Worm (Caenorhabditis elegans) whole organism, L2 larva: ENCODE results near the gene hot-1.
A peak's percentile ranks its signal among the peaks of the same experiment; 100 is the strongest.

Experiments
- C34F6.9 ChIP-seq: fragments of 150-350 bp; optimal IDR thresholded peaks from 2 replicates; lab custom pipeline; 2014; ENCODE audit warnings: missing biosample characterization, missing genetic modification characterization
- F13H6.1 ChIP-seq: sonication (generic microtip); optimal IDR thresholded peaks from 2 replicates; lab custom pipeline; 2016; ENCODE audit warnings: missing genetic modification characterization, missing compliant biosample characterization
- R02D3.7 ChIP-seq: fragments of 150-350 bp; optimal IDR thresholded peaks from 2 replicates; lab custom pipeline; 2014; ENCODE audit warnings: missing biosample characterization, missing genetic modification characterization
- Y55F3AM.14 ChIP-seq: fragments of 200-800 bp; sonication (Bioruptor generic); optimal IDR thresholded peaks from 2 replicates; lab custom pipeline; 2018; ENCODE audit warnings: mild to moderate bottlenecking, missing genetic modification characterization, missing compliant biosample characterization
- alr-1 ChIP-seq: fragments of 150-350 bp; optimal IDR thresholded peaks from 2 replicates; lab custom pipeline; 2014; ENCODE audit warnings: missing biosample characterization, missing genetic modification characterization
- ama-1 ChIP-seq: fragments of 150-350 bp; optimal IDR thresholded peaks from 2 replicates; lab custom pipeline; 2018; ENCODE audit warnings: inconsistent platforms
- blmp-1 ChIP-seq: sonication (generic microtip); optimal IDR thresholded peaks from 2 replicates; lab custom pipeline; 2017; ENCODE audit warnings: missing genetic modification characterization, mild to moderate bottlenecking, missing compliant biosample characterization, antibody characterized with exemption, moderate library complexity; ENCODE audit not compliant: insufficient read depth
- ceh-16 ChIP-seq: fragments of 150-350 bp; optimal IDR thresholded peaks from 2 replicates; lab custom pipeline; 2014; ENCODE audit warnings: missing biosample characterization, missing genetic modification characterization
- ceh-82 ChIP-seq: fragments of 150-350 bp; optimal IDR thresholded peaks from 2 replicates; lab custom pipeline; 2014; ENCODE audit warnings: missing biosample characterization, missing genetic modification characterization
- crh-2 ChIP-seq: sonication (generic microtip); optimal IDR thresholded peaks from 2 replicates; lab custom pipeline; 2017; ENCODE audit warnings: missing biosample characterization, missing genetic modification characterization
- dmd-4 ChIP-seq: sonication (generic microtip); optimal IDR thresholded peaks from 2 replicates; lab custom pipeline; 2017; ENCODE audit warnings: missing biosample characterization, missing genetic modification characterization
- egl-27 ChIP-seq: sonication (generic microtip); optimal IDR thresholded peaks from 3 replicates; lab custom pipeline; 2017; ENCODE audit warnings: missing biosample characterization, missing genetic modification reagents, missing genetic modification characterization
- elt-3 ChIP-seq: sonication (generic microtip); optimal IDR thresholded peaks from 2 replicates; lab custom pipeline; 2017; ENCODE audit warnings: missing biosample characterization, missing genetic modification characterization
- fos-1 ChIP-seq: fragments of 150-350 bp; optimal IDR thresholded peaks from 2 replicates; lab custom pipeline; 2014; ENCODE audit warnings: missing biosample characterization, missing genetic modification characterization
- gmeb-1 ChIP-seq: fragments of 150-350 bp; optimal IDR thresholded peaks from 2 replicates; lab custom pipeline; 2014; ENCODE audit warnings: missing biosample characterization, missing genetic modification characterization
- lin-13 ChIP-seq: fragments of 150-350 bp; optimal IDR thresholded peaks from 2 replicates; lab custom pipeline; 2014; ENCODE audit warnings: missing biosample characterization, missing genetic modification reagents, missing genetic modification characterization
- lin-39 ChIP-seq: fragments of 150-350 bp; optimal IDR thresholded peaks from 2 replicates; lab custom pipeline; 2014; ENCODE audit warnings: missing biosample characterization, missing genetic modification reagents, missing genetic modification characterization
- lsy-2 ChIP-seq, 2 experiments: fragments of 150-350 bp in 1 of 2; sonication (generic microtip) in 1 of 2; optimal IDR thresholded peaks; 2 replicates each; lab custom pipeline; 2014 to 2017; ENCODE audit warnings: missing biosample characterization in 2 of 2, missing genetic modification characterization in 2 of 2
- mab-5 ChIP-seq: fragments of 150-350 bp; optimal IDR thresholded peaks from 2 replicates; lab custom pipeline; 2014; ENCODE audit warnings: missing biosample characterization, missing genetic modification characterization
- mbf-1 ChIP-seq: sonication (generic microtip); optimal IDR thresholded peaks from 2 replicates; lab custom pipeline; 2017; ENCODE audit warnings: missing biosample characterization, missing genetic modification characterization
- nhr-10 ChIP-seq: sonication (generic microtip); optimal IDR thresholded peaks from 2 replicates; lab custom pipeline; 2017; ENCODE audit warnings: missing biosample characterization, missing genetic modification characterization
- nhr-11 ChIP-seq: fragments of 150-350 bp; optimal IDR thresholded peaks from 2 replicates; lab custom pipeline; 2014; ENCODE audit warnings: missing biosample characterization, missing genetic modification characterization
- nhr-129 ChIP-seq: fragments of 150-350 bp; optimal IDR thresholded peaks from 2 replicates; lab custom pipeline; 2014; ENCODE audit warnings: missing biosample characterization, missing genetic modification characterization
- nhr-21 ChIP-seq: fragments of 150-350 bp; optimal IDR thresholded peaks from 2 replicates; lab custom pipeline; 2014; ENCODE audit warnings: missing biosample characterization, missing genetic modification characterization
- nhr-23 ChIP-seq: fragments of 150-350 bp; optimal IDR thresholded peaks from 2 replicates; lab custom pipeline; 2014; ENCODE audit warnings: missing biosample characterization, missing genetic modification reagents, missing genetic modification characterization
- nhr-237 ChIP-seq: fragments of 150-350 bp; optimal IDR thresholded peaks from 2 replicates; lab custom pipeline; 2014; ENCODE audit warnings: missing biosample characterization, missing genetic modification characterization
- nhr-25 ChIP-seq: fragments of 150-350 bp; sonication (generic microtip); optimal IDR thresholded peaks from 3 replicates; lab custom pipeline; 2014; ENCODE audit warnings: missing biosample characterization, missing genetic modification characterization
- nhr-6 ChIP-seq: fragments of 150-350 bp; optimal IDR thresholded peaks from 2 replicates; lab custom pipeline; 2014; ENCODE audit warnings: missing biosample characterization, missing genetic modification characterization
- nhr-77 ChIP-seq: fragments of 150-350 bp; optimal IDR thresholded peaks from 2 replicates; lab custom pipeline; 2014; ENCODE audit warnings: missing biosample characterization, missing genetic modification characterization
- peb-1 ChIP-seq: fragments of 150-350 bp; optimal IDR thresholded peaks from 2 replicates; lab custom pipeline; 2014; ENCODE audit warnings: missing biosample characterization, missing genetic modification characterization
- sem-4 ChIP-seq: fragments of 150-350 bp; optimal IDR thresholded peaks from 2 replicates; lab custom pipeline; 2014; ENCODE audit warnings: missing biosample characterization, missing genetic modification reagents, missing genetic modification characterization
- skn-1 ChIP-seq: sonication (generic microtip); optimal IDR thresholded peaks from 2 replicates; lab custom pipeline; 2017; ENCODE audit warnings: missing biosample characterization, missing genetic modification characterization
- sma-3 ChIP-seq: sonication (generic microtip); optimal IDR thresholded peaks from 2 replicates; lab custom pipeline; 2016; ENCODE audit warnings: missing genetic modification reagents, missing genetic modification characterization, missing compliant biosample characterization
- sma-9 ChIP-seq, 2 experiments: fragments of 150-350 bp in 1 of 2; sonication (generic microtip) in 1 of 2; optimal IDR thresholded peaks; 2 replicates each; lab custom pipeline; 2014 to 2016; ENCODE audit warnings: missing genetic modification characterization in 2 of 2, mild to moderate bottlenecking in 1 of 2, missing biosample characterization in 1 of 2, missing compliant biosample characterization in 1 of 2, missing genetic modification reagents in 1 of 2, moderate library complexity in 1 of 2
- snpc-4 ChIP-seq: fragments of 150-350 bp; optimal IDR thresholded peaks from 2 replicates; lab custom pipeline; 2014; ENCODE audit warnings: missing biosample characterization, missing genetic modification characterization
- unc-55 ChIP-seq: fragments of 150-350 bp; sonication (generic microtip); optimal IDR thresholded peaks from 3 replicates; lab custom pipeline; 2014; ENCODE audit warnings: missing biosample characterization, missing genetic modification reagents, missing genetic modification characterization
- unc-62 ChIP-seq: fragments of 150-350 bp; optimal IDR thresholded peaks from 2 replicates; lab custom pipeline; 2014; ENCODE audit warnings: missing biosample characterization, missing genetic modification reagents, missing genetic modification characterization
- ztf-1 ChIP-seq: fragments of 200-800 bp; sonication (Bioruptor generic); conservative IDR thresholded peaks from 2 replicates; pipeline ENCODE4 v1.3.6; 2022; ENCODE audit warnings: missing genetic modification characterization, missing compliant biosample characterization
- ztf-11 ChIP-seq: sonication (generic microtip); optimal IDR thresholded peaks from 2 replicates; lab custom pipeline; 2017; ENCODE audit warnings: missing biosample characterization, missing genetic modification characterization

The hot-1 gene

DNA sequence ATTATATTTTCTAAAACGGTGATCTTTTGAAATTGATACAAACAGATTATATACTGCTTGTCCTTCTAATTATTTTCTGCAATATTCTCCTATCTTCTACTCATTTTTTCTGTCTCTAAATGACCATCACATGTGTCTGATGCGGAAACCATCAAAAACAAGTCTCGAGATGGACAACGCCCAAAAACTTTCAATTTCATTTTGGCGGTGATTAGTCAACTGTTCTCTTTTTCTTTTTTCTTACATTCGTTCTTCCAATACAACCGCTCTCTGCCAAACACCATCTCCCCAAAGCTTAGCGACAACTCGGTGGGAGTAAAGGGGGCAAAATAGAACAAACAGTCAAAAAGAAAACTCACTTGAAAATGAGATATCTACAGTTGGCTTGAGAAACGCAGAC, 12.4 kb downstream of the hot-1 start:
- no peak for TF ChIP-seq ama-1 (lab: Kevin White, UChicago)
- TF ChIP-seq blmp-1, result peak; percentile 81
- peak; percentile 17 for TF ChIP-seq sma-3 (GFP tag; lab: Kevin White, UChicago)
- no peak for TF ChIP-seq Y55F3AM.14 (GFP tag; lab: Kevin White, UChicago)
- TF ChIP-seq nhr-21 (tag; lab: Kevin White, UChicago), result no peak
- no peak for TF ChIP-seq crh-2 (tag; lab: Kevin White, UChicago)
- TF ChIP-seq unc-55 (GFP tag; lab: Kevin White, UChicago), result no peak
- TF ChIP-seq sma-9 (GFP tag; optimal IDR thresholded peaks at IDR 0.05; lab: Kevin White, UChicago), result peak; percentile 27
- no peak for TF ChIP-seq sma-9 (tag; optimal IDR thresholded peaks at IDR 0.05; lab: Kevin White, UChicago)

- no peak for TF ChIP-seq sem-4 (tag; lab: Kevin White, UChicago)
- no peak for TF ChIP-seq C34F6.9 (tag; lab: Kevin White, UChicago)
- no peak for TF ChIP-seq unc-62 (GFP tag; lab: Kevin White, UChicago)
- TF ChIP-seq Y55F3AM.14 (GFP tag; lab: Kevin White, UChicago), result no peak
Measured at ce11 chrV:14635119-14635518, 14.2 kb downstream of the hot-1 start, which contains the start of gene F43D2.6. Gene F43D2.6, minus strand, starts transcription at chrV:14635180.

DNA sequence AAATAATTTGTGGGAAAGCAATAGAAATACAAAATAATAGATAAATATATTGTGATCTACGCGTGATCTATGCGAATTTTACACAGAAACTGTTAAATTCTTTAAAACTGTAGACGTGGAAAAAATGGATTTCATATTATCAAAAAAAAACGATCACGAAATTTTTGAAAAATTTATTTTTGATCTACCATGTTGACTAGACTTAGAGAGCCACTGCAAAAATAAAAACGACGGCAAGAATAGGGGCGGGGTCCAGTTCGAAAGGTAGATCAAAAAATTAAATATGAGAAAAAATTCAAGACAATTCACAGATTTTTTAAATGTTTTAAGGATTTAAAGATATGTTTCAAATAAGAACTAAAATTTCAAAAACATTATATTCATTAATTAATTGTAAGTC, 17.1 kb downstream of the hot-1 start:
- TF ChIP-seq elt-3 (tag; lab: Kevin White, UChicago) (no peak), nhr-77 (no peak)

DNA sequence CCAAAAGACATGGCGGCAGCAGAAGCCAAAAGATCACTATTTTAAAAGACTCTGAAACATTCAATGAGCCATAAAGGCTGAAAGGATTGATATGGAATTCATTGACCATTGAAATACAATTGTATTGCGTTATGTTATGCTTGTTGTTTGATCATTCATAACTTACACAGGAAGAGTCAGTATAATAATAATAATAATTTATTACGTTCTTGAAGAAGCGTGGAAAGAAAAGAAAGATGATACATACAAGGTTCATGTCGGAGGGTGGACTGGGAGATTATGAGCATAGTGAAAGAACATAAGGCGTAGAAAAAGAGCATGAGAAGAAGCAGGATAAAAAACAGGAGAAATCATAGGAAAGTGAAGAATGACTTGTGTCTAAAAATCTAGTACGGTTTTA, 19.1 kb downstream of the hot-1 start, which contains the start of gene F43D2.7:
F43D2.7 (minus strand) TSS at position 101 of the 400 bp plus-strand sequence.
- TF ChIP-seq nhr-129 (tag; lab: Kevin White, UChicago) (no peak), snpc-4 (tag; lab: Kevin White, UChicago) (no peak), nhr-6 (no peak), elt-3 (tag; lab: Kevin White, UChicago) (no peak), unc-62 (GFP tag; lab: Kevin White, UChicago) (no peak), ztf-11 (no peak), sem-4 (tag; lab: Kevin White, UChicago) (no peak), R02D3.7 (tag; lab: Kevin White, UChicago) (no peak), lsy-2 (tag; optimal IDR thresholded peaks at IDR 0.05; lab: Kevin White, UChicago) (no peak), Y55F3AM.14 (GFP tag; lab: Kevin White, UChicago) (no peak), mab-5 (tag; lab: Kevin White, UChicago) (no peak), lin-13 (GFP tag; lab: Kevin White, UChicago) (no peak), mbf-1 (no peak), lin-39 (tag; lab: Kevin White, UChicago) (no peak), alr-1 (tag; lab: Kevin White, UChicago) (no peak), nhr-25 (tag; lab: Kevin White, UChicago) (no peak)

ce11 chrV:14640769-14641168, 19.8 kb downstream of the hot-1 start, which contains the start of gene C54G10.1:
Gene C54G10.1, plus strand, starts transcription at chrV:14641101.
- TF ChIP-seq dmd-4 (tag; lab: Kevin White, UChicago) (no peak), nhr-11 (tag; lab: Kevin White, UChicago) (no peak), unc-55 (GFP tag; lab: Kevin White, UChicago) (no peak), gmeb-1 (tag; lab: Kevin White, UChicago) (peak; percentile 33), ceh-16 (tag; lab: Kevin White, UChicago) (no peak), sma-3 (GFP tag; lab: Kevin White, UChicago) (no peak), egl-27 (no peak), fos-1 (peak; percentile 97), nhr-237 (tag; lab: Kevin White, UChicago) (no peak), ztf-1 (GFP tag; lab: Robert Waterston, UW) (no peak), blmp-1 (no peak), F13H6.1 (tag; lab: Kevin White, UChicago) (no peak), ztf-11 (no peak), crh-2 (tag; lab: Kevin White, UChicago) (peak; percentile 62), skn-1 (peak; percentile 22), nhr-77 (no peak), sma-9 (GFP tag; optimal IDR thresholded peaks at IDR 0.05; lab: Kevin White, UChicago) (peak; percentile 47), sma-9 (tag; optimal IDR thresholded peaks at IDR 0.05; lab: Kevin White, UChicago) (no peak), sem-4 (tag; lab: Kevin White, UChicago) (no peak), nhr-10 (tag; lab: Kevin White, UChicago) (no peak), unc-62 (GFP tag; lab: Kevin White, UChicago) (no peak), peb-1 (tag; lab: Kevin White, UChicago) (no peak), ceh-82 (tag; lab: Kevin White, UChicago) (no peak), lin-39 (tag; lab: Kevin White, UChicago) (no peak), nhr-23 (tag; lab: Kevin White, UChicago) (no peak), lsy-2 (tag; optimal IDR thresholded peaks at IDR 0.05; lab: Kevin White, UChicago) (no peak)
- TF ChIP-seq, all 48 proteins: peak for 5
